Fruit fly (Drosophila melanogaster) whole organism, prepupa: ENCODE data around the gene CG43332.

Experiments
- CG10669 ChIP-seq: fragments of 200-800 bp; sonication (Bioruptor generic); optimal IDR thresholded peaks from 3 replicates; lab custom pipeline; 2018; ENCODE audit warnings: missing biosample characterization, mild to moderate bottlenecking, missing genetic modification characterization, moderate library complexity
- CG11294 ChIP-seq: fragments of 200-800 bp; sonication (Bioruptor generic); IDR thresholded peaks from 2 replicates; pipeline ENCODE4 v1.3.6; 2022; ENCODE audit warnings: missing biosample characterization, missing genetic modification characterization
- CG1621 ChIP-seq: fragments of 200-800 bp; sonication (Bioruptor generic); optimal IDR thresholded peaks from 3 replicates; lab custom pipeline; 2018; ENCODE audit warnings: missing biosample characterization, mild to moderate bottlenecking, missing genetic modification characterization
- CG32006 ChIP-seq: fragments of 200-800 bp; sonication (Bioruptor generic); optimal IDR thresholded peaks from 3 replicates; lab custom pipeline; 2017; ENCODE audit warnings: missing biosample characterization, mild to moderate bottlenecking, missing genetic modification characterization
- CG3919 ChIP-seq: fragments of 200-800 bp; sonication (Bioruptor generic); optimal IDR thresholded peaks from 3 replicates; lab custom pipeline; 2016; ENCODE audit warnings: missing biosample characterization, missing genetic modification characterization
- CG7368 ChIP-seq: fragments of 200-800 bp; sonication (Bioruptor generic); optimal IDR thresholded peaks from 3 replicates; lab custom pipeline; 2016; ENCODE audit warnings: missing biosample characterization, missing genetic modification characterization
- Ets21C ChIP-seq: fragments of 200-800 bp; sonication (Bioruptor generic); optimal IDR thresholded peaks from 3 replicates; lab custom pipeline; 2016; ENCODE audit warnings: missing biosample characterization, missing genetic modification characterization
- fd59A ChIP-seq: fragments of 200-800 bp; sonication (Bioruptor generic); optimal IDR thresholded peaks from 2 replicates; lab custom pipeline; 2017; ENCODE audit warnings: missing biosample characterization, mild to moderate bottlenecking, missing genetic modification characterization, missing genetic modification reagents
- fkh ChIP-seq: fragments of 200-800 bp; sonication (Bioruptor generic); optimal IDR thresholded peaks from 3 replicates; lab custom pipeline; 2017; ENCODE audit warnings: missing biosample characterization, mild to moderate bottlenecking, missing genetic modification characterization, moderate library complexity
- spab ChIP-seq: fragments of 200-800 bp; sonication (Bioruptor generic); optimal IDR thresholded peaks from 2 replicates; lab custom pipeline; 2017; ENCODE audit warnings: missing biosample characterization, mild to moderate bottlenecking, missing genetic modification characterization, missing genetic modification reagents

dm6 chr2L:14182896-14183550 lies 20.0 kb upstream of the CG43332 start:
- TF ChIP-seq fkh (GFP tag; lab: Kevin White, UChicago) = no peak
- TF ChIP-seq CG1621 (tag; lab: Kevin White, UChicago) = no peak
- TF ChIP-seq Ets21C = no peak
- TF ChIP-seq CG32006 (GFP tag; lab: Kevin White, UChicago) = no peak
- no peak for TF ChIP-seq CG7368 (GFP tag; lab: Kevin White, UChicago)
- no peak for TF ChIP-seq spab (GFP tag; lab: Kevin White, UChicago)
- TF ChIP-seq CG11294 (GFP tag; lab: Robert Waterston, UW) = no peak
- no peak for TF ChIP-seq fd59A (GFP tag; lab: Kevin White, UChicago)
- TF ChIP-seq CG3919 (GFP tag; lab: Kevin White, UChicago) = no peak
- TF ChIP-seq CG10669 (GFP tag; lab: Kevin White, UChicago) = no peak
